Worm (Caenorhabditis elegans): Measurements from ENCODE around the gene C07G1.6.

Gene C07G1.6

DNA sequence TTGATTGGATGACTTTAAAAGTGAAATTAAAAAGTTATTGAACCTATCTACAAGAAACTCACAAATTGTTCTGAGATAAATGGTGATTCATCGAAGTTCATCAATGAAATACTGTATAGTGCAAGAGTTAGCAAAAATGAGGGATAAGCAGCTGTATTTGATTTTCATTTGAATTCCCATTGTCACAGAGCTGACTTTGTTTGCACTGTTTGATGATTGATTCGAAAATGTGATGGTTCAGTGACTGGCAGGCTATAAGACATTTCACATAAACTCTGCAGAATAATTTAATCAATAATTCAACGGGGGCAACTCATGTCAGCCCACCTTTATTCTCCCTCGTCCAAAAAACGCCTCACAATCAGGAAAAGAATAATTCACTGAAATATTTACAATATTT is 33.4 kb upstream of the C07G1.6 start, which contains the start of gene T09A12.8:
Gene T09A12.8 (minus strand): TSS at position 101 of the 400 bp plus-strand sequence.
- no peak for TF ChIP-seq ets-4 (GFP tag; optimal IDR thresholded peaks at IDR 0.05)
- TF ChIP-seq snpc-1.1 (tag; optimal IDR thresholded peaks at IDR 0.05; ENCODE audit: insufficient read depth) = no peak
- TF ChIP-seq ama-1 (optimal IDR thresholded peaks at IDR 0.05) = no peak
- TF ChIP-seq ama-1 (GFP tag; optimal IDR thresholded peaks at IDR 0.05) = no peak
- TF ChIP-seq attf-3 (GFP tag; conservative IDR thresholded peaks at IDR 0.05) = no peak
- no peak for TF ChIP-seq ceh-58 (GFP tag; IDR thresholded peaks at IDR 0.05)
- no peak for TF ChIP-seq D2030.7 (GFP tag; IDR thresholded peaks at IDR 0.05)
- no peak for TF ChIP-seq B0261.1 (tag; optimal IDR thresholded peaks at IDR 0.05)
- TF ChIP-seq bed-2 (GFP tag; IDR thresholded peaks at IDR 0.05) = no peak
- no peak for TF ChIP-seq let-607 (tag; optimal IDR thresholded peaks at IDR 0.05)
- no peak for TF ChIP-seq madf-8 (GFP tag; conservative IDR thresholded peaks at IDR 0.05)
- TF ChIP-seq ceh-27 (GFP tag; optimal IDR thresholded peaks at IDR 0.05) = no peak
- TF ChIP-seq Y79H2A.3 (GFP tag; conservative IDR thresholded peaks at IDR 0.05) = no peak
- TF ChIP-seq pbrm-1 (GFP tag; IDR thresholded peaks at IDR 0.05) = no peak
- no peak for TF ChIP-seq sdz-38 (tag; optimal IDR thresholded peaks at IDR 0.05)
- no peak for TF ChIP-seq F23B12.7 (tag; optimal IDR thresholded peaks at IDR 0.05; ENCODE audit: insufficient read depth)
- no peak for TF ChIP-seq B0035.1 (tag; optimal IDR thresholded peaks at IDR 0.05)
- no peak for TF ChIP-seq B0019.2 (GFP tag; conservative IDR thresholded peaks at IDR 0.05)
- no peak for TF ChIP-seq ztf-18 (tag; optimal IDR thresholded peaks at IDR 0.05)
- no peak for TF ChIP-seq nhr-120 (GFP tag; IDR thresholded peaks at IDR 0.05)
- TF ChIP-seq repo-1 (tag; optimal IDR thresholded peaks at IDR 0.05) = no peak

ce11 chrIV:8243170-8243569 is 33.0 kb upstream of the C07G1.6 start:
- TF ChIP-seq hlh-26 (GFP tag; conservative IDR thresholded peaks at IDR 0.05) (no peak), C06A6.2 (GFP tag; conservative IDR thresholded peaks at IDR 0.05) (no peak), repo-1 (tag; optimal IDR thresholded peaks at IDR 0.05) (no peak)

- TF ChIP-seq lsl-1 (GFP tag; optimal IDR thresholded peaks at IDR 0.05) (no peak), nhr-80 (tag; optimal IDR thresholded peaks at IDR 0.05) (peak; percentile 25)
Observed at ce11 chrIV:8241312-8241833, 31.2 kb upstream of the C07G1.6 start.

ce11 chrIV:8239584-8239983 is 29.4 kb upstream of the C07G1.6 start:
- TF ChIP-seq madf-8 (GFP tag; conservative IDR thresholded peaks at IDR 0.05) (no peak), Y67H2A.10 (GFP tag; conservative IDR thresholded peaks at IDR 0.05) (no peak), egl-44 (GFP tag; IDR thresholded peaks at IDR 0.05) (no peak), F57A8.1 (GFP tag; optimal IDR thresholded peaks at IDR 0.05) (no peak)

ce11 chrIV:8236502-8236901 is 26.3 kb upstream of the C07G1.6 start, which contains the start of gene nhr-66:
TSS of gene nhr-66 (minus strand) at chrIV:8236602.
- no peak for TF ChIP-seq F57C9.4 (tag; optimal IDR thresholded peaks at IDR 0.05)
- no peak for TF ChIP-seq D2030.7 (GFP tag; IDR thresholded peaks at IDR 0.05)
- TF ChIP-seq let-526 (GFP tag; IDR thresholded peaks at IDR 0.05) = no peak
- TF ChIP-seq sptf-2 (GFP tag; optimal IDR thresholded peaks at IDR 0.05) = no peak
- no peak for TF ChIP-seq madf-10 (tag; optimal IDR thresholded peaks at IDR 0.05)
- TF ChIP-seq mel-28 (tag; optimal IDR thresholded peaks at IDR 0.05; ENCODE audit: borderline replicate concordance) = no peak
- no peak for TF ChIP-seq sea-2 (GFP tag; IDR thresholded peaks at IDR 0.05)
- TF ChIP-seq B0261.1 (tag; optimal IDR thresholded peaks at IDR 0.05) = no peak
- TF ChIP-seq lir-1 (GFP tag; conservative IDR thresholded peaks at IDR 0.05) = no peak
- no peak for TF ChIP-seq Y53G8AR.9 (GFP tag; conservative IDR thresholded peaks at IDR 0.05)
- no peak for TF ChIP-seq unc-62 (GFP tag; optimal IDR thresholded peaks at IDR 0.05)
- TF ChIP-seq chd-7 (tag; optimal IDR thresholded peaks at IDR 0.05) = no peak
- TF ChIP-seq snpc-3.4 (tag; optimal IDR thresholded peaks at IDR 0.05) = no peak
- TF ChIP-seq mxl-1 (tag; optimal IDR thresholded peaks at IDR 0.05) = no peak
- TF ChIP-seq nhr-120 (GFP tag; IDR thresholded peaks at IDR 0.05) = no peak
- TF ChIP-seq T07F8.4 (tag; optimal IDR thresholded peaks at IDR 0.05) = no peak
- no peak for TF ChIP-seq C17E4.6 (GFP tag; IDR thresholded peaks at IDR 0.05)
- no peak for TF ChIP-seq mcd-1 (GFP tag; IDR thresholded peaks at IDR 0.05)
- no peak for TF ChIP-seq sdz-38 (tag; optimal IDR thresholded peaks at IDR 0.05)
